Fruit fly (Drosophila melanogaster): Measurements from ENCODE around the gene sls.

Gene sls

dm6 chr3L:2151588-2152372 lies 36.4 kb upstream of the sls start, which contains the start of gene zormin (continued):
- TF ChIP-seq Xrp1 (GFP tag; IDR thresholded peaks at IDR 0.05): peak; percentile 36; the same call in 1 of the 2 replicates
- TF ChIP-seq CG14014 (GFP tag; IDR thresholded peaks at IDR 0.05): no peak
- TF ChIP-seq cwo (GFP tag; optimal IDR thresholded peaks at IDR 0.05): no peak
- no peak for TF ChIP-seq CG1233 (GFP tag; optimal IDR thresholded peaks at IDR 0.05)
- TF ChIP-seq chn (GFP tag; optimal IDR thresholded peaks at IDR 0.05): no peak
- no peak for TF ChIP-seq CG10147 (GFP tag; optimal IDR thresholded peaks at IDR 0.05)
- no peak for TF ChIP-seq CG2129 (GFP tag; IDR thresholded peaks at IDR 0.05; ENCODE audit: partially characterized antibody)
- TF ChIP-seq CG10565 (GFP tag; optimal IDR thresholded peaks at IDR 0.05): no peak
- no peak for TF ChIP-seq CG17328 (GFP tag; IDR thresholded peaks at IDR 0.05)
- TF ChIP-seq CG42726 (GFP tag; IDR thresholded peaks at IDR 0.05; ENCODE audit: partially characterized antibody): no peak
- TF ChIP-seq z (GFP tag; IDR thresholded peaks at IDR 0.05): no peak
- TF ChIP-seq Sin3A (optimal IDR thresholded peaks at IDR 0.05): no peak
- TF ChIP-seq MBD-R2 (GFP tag; IDR thresholded peaks at IDR 0.05): no peak
- TF ChIP-seq CkIIα-i1 (GFP tag; IDR thresholded peaks at IDR 0.05): no peak
- no peak; the same call in none of the 2 replicates for TF ChIP-seq Rfx (GFP tag; IDR thresholded peaks at IDR 0.05)
- no peak for TF ChIP-seq mld (GFP tag; IDR thresholded peaks at IDR 0.05; ENCODE audit: partially characterized antibody)
- no peak for TF ChIP-seq Gsc (GFP tag; IDR thresholded peaks at IDR 0.05)
- no peak for TF ChIP-seq CG7556 (GFP tag; optimal IDR thresholded peaks at IDR 0.05)
- peak; percentile 78 for TF ChIP-seq sens (GFP tag)
- TF ChIP-seq ci (GFP tag; IDR thresholded peaks at IDR 0.05): no peak; the same call in 2 of the 3 replicates
- TF ChIP-seq CrebB (tag; optimal IDR thresholded peaks at IDR 0.05): no peak
- no peak for TF ChIP-seq nom (GFP tag; optimal IDR thresholded peaks at IDR 0.05)
- TF ChIP-seq Ada2b (GFP tag; IDR thresholded peaks at IDR 0.05): no peak
- no peak for TF ChIP-seq gce (GFP tag; IDR thresholded peaks at IDR 0.05)
- no peak for TF ChIP-seq knrl (GFP tag; IDR thresholded peaks at IDR 0.05; ENCODE audit: partially characterized antibody)
- no peak for TF ChIP-seq Atf-2 (GFP tag; optimal IDR thresholded peaks at IDR 0.05)
- peak; percentile 10; the same call in 1 of the 4 replicates for TF ChIP-seq Gug (GFP tag; IDR thresholded peaks at IDR 0.05)
- no peak for TF ChIP-seq Hmr (GFP tag; optimal IDR thresholded peaks at IDR 0.05)
- TF ChIP-seq Eip74EF (GFP tag; optimal IDR thresholded peaks at IDR 0.05): peak in 1 of 2 experiments; percentile 41
- TF ChIP-seq wdn (GFP tag; IDR thresholded peaks at IDR 0.05): no peak
- no peak for TF ChIP-seq chif (GFP tag; optimal IDR thresholded peaks at IDR 0.05)
- peak; percentile 17 for TF ChIP-seq CG12769 (tag; optimal IDR thresholded peaks at IDR 0.05)
- peak; percentile 22 for TF ChIP-seq btn (GFP tag; optimal IDR thresholded peaks at IDR 0.05)
- TF ChIP-seq CoRest (tag; optimal IDR thresholded peaks at IDR 0.05): no peak
- peak; percentile 32 for TF ChIP-seq CG4424 (GFP tag; optimal IDR thresholded peaks at IDR 0.05)
- no peak for TF ChIP-seq cad (GFP tag; optimal IDR thresholded peaks at IDR 0.05)
- no peak for TF ChIP-seq CG12104 (GFP tag; optimal IDR thresholded peaks at IDR 0.05)
- no peak for TF ChIP-seq Spps (tag; optimal IDR thresholded peaks at IDR 0.05)
- no peak for TF ChIP-seq H15 (GFP tag; IDR thresholded peaks at IDR 0.05)
- TF ChIP-seq CG12155 (GFP tag; optimal IDR thresholded peaks at IDR 0.05): no peak
- no peak for TF ChIP-seq p53 (GFP tag; optimal IDR thresholded peaks at IDR 0.05)
- TF ChIP-seq CG9876 (GFP tag; optimal IDR thresholded peaks at IDR 0.05): no peak
- no peak for TF ChIP-seq CG10267 (tag; optimal IDR thresholded peaks at IDR 0.05)
- TF ChIP-seq Dad (GFP tag; optimal IDR thresholded peaks at IDR 0.05): no peak
- no peak for TF ChIP-seq nmo (GFP tag; optimal IDR thresholded peaks at IDR 0.05)
- TF ChIP-seq CG7963 (GFP tag; IDR thresholded peaks at IDR 0.05; ENCODE audit: partially characterized antibody): no peak
- peak; percentile 15; the same call in 1 of the 2 replicates for TF ChIP-seq NFAT (GFP tag; IDR thresholded peaks at IDR 0.05)
- no peak for TF ChIP-seq CG10431 (GFP tag; optimal IDR thresholded peaks at IDR 0.05)
- TF ChIP-seq lola (GFP tag; optimal IDR thresholded peaks at IDR 0.05): no peak
- TF ChIP-seq Tbp (GFP tag; optimal IDR thresholded peaks at IDR 0.05): no peak
